Fruit fly (Drosophila melanogaster): ENCODE data around the gene CG13299.

CG13299 gene

DNA sequence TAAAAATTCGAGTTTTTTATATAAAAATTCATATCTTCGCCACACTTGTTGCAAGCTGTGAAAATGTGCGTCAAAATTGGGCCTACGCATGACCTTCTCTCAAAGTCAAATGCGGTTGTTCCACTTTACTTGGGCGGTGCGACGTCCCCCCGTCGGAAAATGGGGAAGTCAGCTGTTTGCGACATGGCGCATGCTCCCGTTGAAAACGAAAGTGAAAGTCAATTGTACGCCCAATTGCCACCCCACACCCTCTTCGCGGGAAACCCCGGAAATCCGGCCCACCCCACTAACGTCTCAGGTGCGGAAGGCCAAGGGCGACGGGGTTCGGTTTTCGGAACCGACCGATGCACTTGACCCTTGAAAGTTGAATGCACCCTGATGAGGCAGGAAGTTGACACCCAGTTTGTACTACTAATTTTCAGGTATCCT lies 29.9 kb upstream of the CG13299 start:
- TF ChIP-seq dl (GFP tag; optimal IDR thresholded peaks at IDR 0.05; ENCODE audit: insufficient read depth in 1 of 2, partially characterized antibody in 2 of 2) (no peak), Rel (GFP tag; optimal IDR thresholded peaks at IDR 0.05) (no peak), Rel (tag; optimal IDR thresholded peaks at IDR 0.05) (peak; percentile 68)

DNA sequence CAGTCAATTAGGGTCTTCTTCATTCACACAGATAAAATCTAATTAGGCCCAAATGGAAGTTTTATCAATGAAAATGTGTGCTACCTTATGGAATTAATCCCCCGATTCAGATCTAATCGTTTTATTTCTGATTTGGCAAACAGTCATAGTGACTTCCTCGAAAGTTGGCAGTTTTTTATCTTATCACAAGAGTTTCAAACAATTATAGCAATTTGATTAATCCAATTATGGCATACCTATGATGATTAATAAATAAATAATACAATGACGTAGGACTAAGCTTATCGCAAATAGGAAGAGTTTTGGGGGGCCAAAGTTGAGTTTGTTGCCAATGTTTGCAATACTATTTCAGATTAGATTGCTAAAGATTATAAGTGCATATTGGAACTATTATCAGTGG lies 29.1 kb upstream of the CG13299 start:
- no peak for TF ChIP-seq CG32264 (GFP tag; optimal IDR thresholded peaks at IDR 0.05)
- TF ChIP-seq sv (GFP tag; optimal IDR thresholded peaks at IDR 0.05): no peak
- no peak for TF ChIP-seq CG9705 (GFP tag; optimal IDR thresholded peaks at IDR 0.05)
- no peak for TF ChIP-seq foxo (GFP tag; optimal IDR thresholded peaks at IDR 0.05)
- no peak for TF ChIP-seq sage (GFP tag; optimal IDR thresholded peaks at IDR 0.05)
- no peak for TF ChIP-seq tai (GFP tag; optimal IDR thresholded peaks at IDR 0.05)
- TF ChIP-seq fru (GFP tag; optimal IDR thresholded peaks at IDR 0.05): no peak
- no peak for TF ChIP-seq dmrt93B (GFP tag; optimal IDR thresholded peaks at IDR 0.05)
- no peak for TF ChIP-seq brk (GFP tag; optimal IDR thresholded peaks at IDR 0.05)
- no peak for TF ChIP-seq GATAd (GFP tag; optimal IDR thresholded peaks at IDR 0.05)
- TF ChIP-seq woc (GFP tag; optimal IDR thresholded peaks at IDR 0.05): no peak
- no peak for TF ChIP-seq h (GFP tag; optimal IDR thresholded peaks at IDR 0.05)
- no peak for TF ChIP-seq usp (GFP tag; optimal IDR thresholded peaks at IDR 0.05)
- no peak for TF ChIP-seq Myc (optimal IDR thresholded peaks at IDR 0.05)
- no peak for TF ChIP-seq Dfd (GFP tag; optimal IDR thresholded peaks at IDR 0.05)

DNA sequence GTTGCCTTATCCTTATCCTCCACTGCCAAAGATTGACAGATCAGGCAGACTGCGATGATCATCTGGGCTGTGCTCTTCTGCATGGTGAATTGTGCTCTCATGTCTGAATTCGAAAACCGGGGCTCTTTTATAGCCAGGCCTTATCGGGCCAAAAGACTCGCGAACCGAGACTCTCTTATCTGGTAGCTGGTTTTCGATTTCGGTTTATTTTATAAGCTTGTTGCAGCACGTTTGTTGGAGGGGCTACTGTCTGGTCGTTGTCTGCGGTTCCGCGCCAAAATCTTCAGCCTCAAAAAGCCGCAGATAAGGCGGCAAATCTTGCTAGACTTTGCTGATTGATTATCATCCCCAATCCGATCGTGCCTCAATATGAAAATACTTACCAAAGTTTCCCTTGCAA lies 26.5 kb upstream of the CG13299 start, which contains the start of gene CG10163:
CG10163 (minus strand) TSS at position 101 of the 400 bp plus-strand sequence.
- TF ChIP-seq jim (GFP tag; optimal IDR thresholded peaks at IDR 0.05) (no peak), Vsx2 (GFP tag; optimal IDR thresholded peaks at IDR 0.05; ENCODE audit: partially characterized antibody) (no peak), brk (GFP tag; optimal IDR thresholded peaks at IDR 0.05) (no peak), sage (GFP tag; optimal IDR thresholded peaks at IDR 0.05) (no peak), dsf (GFP tag; optimal IDR thresholded peaks at IDR 0.05; ENCODE audit: borderline replicate concordance) (no peak), foxo (GFP tag; optimal IDR thresholded peaks at IDR 0.05) (no peak), Myc (optimal IDR thresholded peaks at IDR 0.05) (no peak), Dif (GFP tag; optimal IDR thresholded peaks at IDR 0.05; ENCODE audit: partially characterized antibody) (no peak), CG9705 (GFP tag; optimal IDR thresholded peaks at IDR 0.05) (no peak), usp (GFP tag; optimal IDR thresholded peaks at IDR 0.05) (no peak), HLH106 (tag; optimal IDR thresholded peaks at IDR 0.05) (no peak), psq (GFP tag; optimal IDR thresholded peaks at IDR 0.05) (no peak), Hnf4 (GFP tag; optimal IDR thresholded peaks at IDR 0.05) (no peak), h (GFP tag; optimal IDR thresholded peaks at IDR 0.05) (no peak), fru (GFP tag; optimal IDR thresholded peaks at IDR 0.05) (no peak), rgr (GFP tag; optimal IDR thresholded peaks at IDR 0.05) (no peak), Hr78 (GFP tag; optimal IDR thresholded peaks at IDR 0.05) (no peak), CG32264 (GFP tag; optimal IDR thresholded peaks at IDR 0.05) (no peak), OdsH (GFP tag; optimal IDR thresholded peaks at IDR 0.05) (no peak), Rel (GFP tag; optimal IDR thresholded peaks at IDR 0.05) (no peak), Rel (tag; optimal IDR thresholded peaks at IDR 0.05) (no peak)

DNA sequence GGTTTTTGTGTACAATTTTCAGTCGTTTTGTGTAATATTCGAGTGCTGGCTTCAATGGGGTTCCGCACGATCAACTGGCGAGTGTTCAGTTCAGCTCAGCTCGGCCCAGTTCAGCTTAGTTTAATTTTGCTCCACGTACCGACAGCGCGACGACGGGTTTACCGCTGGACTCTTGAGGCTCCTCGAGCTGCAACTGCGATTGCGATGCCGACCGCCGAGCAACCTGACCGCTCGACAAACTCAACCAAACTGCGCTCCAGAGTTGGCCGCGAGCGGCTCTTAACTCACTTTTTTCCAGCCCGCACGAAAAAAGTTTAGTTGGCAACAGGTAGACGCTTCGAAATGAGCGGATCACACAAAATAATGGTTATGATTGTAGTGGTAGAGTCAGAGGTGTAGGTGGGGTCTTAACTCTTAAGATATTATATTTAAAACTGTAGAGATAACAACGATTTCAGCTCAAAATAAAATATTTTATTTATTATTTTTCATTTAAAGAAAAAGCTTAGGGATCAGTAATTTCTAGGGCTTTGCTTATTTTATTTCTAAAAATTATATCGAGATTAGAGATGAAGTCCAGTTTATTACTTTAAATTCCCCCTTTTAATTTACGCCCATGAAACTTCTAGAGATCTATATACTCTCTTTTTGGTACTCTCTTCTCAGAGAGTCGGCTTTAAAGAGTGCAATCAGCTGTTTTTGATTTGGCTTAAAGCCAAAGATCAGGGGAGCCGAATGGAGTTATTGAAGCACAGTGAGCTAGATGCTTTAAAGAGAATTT lies 24.4 kb upstream of the CG13299 start, which contains the start of gene Best2:
Best2 (minus strand) TSS at position 258 of the 781 bp plus-strand sequence.
- TF ChIP-seq N (GFP tag; optimal IDR thresholded peaks at IDR 0.05) (no peak), CG32264 (GFP tag; optimal IDR thresholded peaks at IDR 0.05) (peak; percentile 48), Hr78 (GFP tag; optimal IDR thresholded peaks at IDR 0.05) (no peak), rgr (GFP tag; optimal IDR thresholded peaks at IDR 0.05) (peak; percentile 95), Abd-B (GFP tag; optimal IDR thresholded peaks at IDR 0.05) (no peak), lola (GFP tag; optimal IDR thresholded peaks at IDR 0.05) (no peak), brk (GFP tag; optimal IDR thresholded peaks at IDR 0.05) (peak; percentile 91), h (GFP tag; optimal IDR thresholded peaks at IDR 0.05) (peak; percentile 97), foxo (GFP tag; optimal IDR thresholded peaks at IDR 0.05) (peak in 1 of 2 experiments; percentile 96), Mio (GFP tag; optimal IDR thresholded peaks at IDR 0.05) (peak; percentile 20), usp (GFP tag; optimal IDR thresholded peaks at IDR 0.05) (no peak), dl (GFP tag; optimal IDR thresholded peaks at IDR 0.05; ENCODE audit: insufficient read depth in 1 of 2, partially characterized antibody in 2 of 2) (peak in 1 of 2 experiments; percentile 39), Hnf4 (GFP tag; optimal IDR thresholded peaks at IDR 0.05) (peak; percentile 90), Vsx2 (GFP tag; optimal IDR thresholded peaks at IDR 0.05; ENCODE audit: partially characterized antibody) (no peak), sage (GFP tag; optimal IDR thresholded peaks at IDR 0.05) (peak; percentile 84), dmrt93B (GFP tag; optimal IDR thresholded peaks at IDR 0.05) (peak; percentile 91), OdsH (GFP tag; optimal IDR thresholded peaks at IDR 0.05) (peak; percentile 96), CrebA (GFP tag; optimal IDR thresholded peaks at IDR 0.05; ENCODE audit: borderline replicate concordance) (peak; percentile 5), woc (GFP tag; optimal IDR thresholded peaks at IDR 0.05) (peak; percentile 90), psq (GFP tag; optimal IDR thresholded peaks at IDR 0.05) (peak; percentile 93), Sp1 (GFP tag; optimal IDR thresholded peaks at IDR 0.05) (peak; percentile 97), CG9705 (GFP tag; optimal IDR thresholded peaks at IDR 0.05) (peak; percentile 94), fru (GFP tag; optimal IDR thresholded peaks at IDR 0.05) (peak; percentile 97), Myc (optimal IDR thresholded peaks at IDR 0.05) (no peak), Jra (GFP tag; optimal IDR thresholded peaks at IDR 0.05) (peak; percentile 85), GATAd (GFP tag; optimal IDR thresholded peaks at IDR 0.05) (peak; percentile 26), Dfd (GFP tag; optimal IDR thresholded peaks at IDR 0.05) (no peak), br (GFP tag; optimal IDR thresholded peaks at IDR 0.05) (peak; percentile 97), HLH106 (tag; optimal IDR thresholded peaks at IDR 0.05) (peak; percentile 97), dsf (GFP tag; optimal IDR thresholded peaks at IDR 0.05; ENCODE audit: borderline replicate concordance) (peak; percentile 77), Hr83 (GFP tag; optimal IDR thresholded peaks at IDR 0.05; ENCODE audit: poor library complexity, severe bottlenecking) (no peak), ey (GFP tag; optimal IDR thresholded peaks at IDR 0.05) (peak; percentile 95), jim (GFP tag; optimal IDR thresholded peaks at IDR 0.05) (no peak)

Data from whole organism, wandering third instar larva.